Fruit fly (Drosophila melanogaster) whole organism, embryonic: ENCODE data around the gene CG1847.

Experiments used
- Antp ChIP-seq: fragments of 200-800 bp; sonication (Bioruptor generic); optimal IDR thresholded peaks from 3 replicates; lab custom pipeline; 2016; ENCODE audit warnings: missing biosample characterization, missing genetic modification characterization
- B-H2 ChIP-seq: fragments of 200-800 bp; sonication (Bioruptor generic); optimal IDR thresholded peaks from 2 replicates; lab custom pipeline; 2018; ENCODE audit warnings: missing biosample characterization, mild to moderate bottlenecking, missing genetic modification characterization
- CG10147 ChIP-seq: fragments of 200-800 bp; sonication (Bioruptor generic); optimal IDR thresholded peaks from 2 replicates; lab custom pipeline; 2019; ENCODE audit warnings: missing biosample characterization, mild to moderate bottlenecking, missing genetic modification characterization, moderate library complexity
- CG10565 ChIP-seq: fragments of 200-800 bp; sonication (Bioruptor generic); optimal IDR thresholded peaks from 3 replicates; lab custom pipeline; 2016; ENCODE audit warnings: missing biosample characterization, mild to moderate bottlenecking, missing genetic modification characterization
- CG11398 ChIP-seq: fragments of 200-800 bp; sonication (Bioruptor generic); optimal IDR thresholded peaks from 2 replicates; lab custom pipeline; 2016; ENCODE audit warnings: missing biosample characterization, missing genetic modification characterization
- CG12769 ChIP-seq: fragments of 200-800 bp; sonication (Bioruptor generic); optimal IDR thresholded peaks from 2 replicates; lab custom pipeline; 2019; ENCODE audit warnings: missing biosample characterization, mild to moderate bottlenecking, missing genetic modification characterization, moderate library complexity
- CG13424 ChIP-seq: fragments of 200-800 bp; sonication (Bioruptor generic); optimal IDR thresholded peaks from 2 replicates; lab custom pipeline; 2019; ENCODE audit warnings: missing biosample characterization, mild to moderate bottlenecking, missing genetic modification characterization, moderate library complexity
- CG13775 ChIP-seq: fragments of 200-800 bp; sonication (Bioruptor generic); optimal IDR thresholded peaks from 3 replicates; lab custom pipeline; 2017; ENCODE audit warnings: missing biosample characterization, mild to moderate bottlenecking, missing genetic modification characterization
- CG14965 ChIP-seq: fragments of 200-800 bp; sonication (Bioruptor generic); optimal IDR thresholded peaks from 2 replicates; lab custom pipeline; 2016; ENCODE audit warnings: missing biosample characterization, missing genetic modification characterization, borderline replicate concordance
- CG15073 ChIP-seq: fragments of 200-800 bp; sonication (Bioruptor generic); optimal IDR thresholded peaks from 2 replicates; lab custom pipeline; 2016; ENCODE audit warnings: missing biosample characterization, missing genetic modification characterization
- CG1529 ChIP-seq: fragments of 200-800 bp; sonication (Bioruptor generic); optimal IDR thresholded peaks from 3 replicates; lab custom pipeline; 2018; ENCODE audit warnings: missing biosample characterization, missing genetic modification characterization
- CG17802 ChIP-seq: fragments of 200-800 bp; sonication (Bioruptor generic); optimal IDR thresholded peaks from 2 replicates; lab custom pipeline; 2018; ENCODE audit warnings: missing biosample characterization, mild to moderate bottlenecking, missing genetic modification characterization, moderate library complexity
- CG17912 ChIP-seq: fragments of 200-800 bp; sonication (Bioruptor generic); optimal IDR thresholded peaks from 2 replicates; lab custom pipeline; 2018; ENCODE audit warnings: missing biosample characterization, mild to moderate bottlenecking, missing genetic modification characterization
- CG18262 ChIP-seq: fragments of 200-800 bp; optimal IDR thresholded peaks from 3 replicates; lab custom pipeline; 2019; ENCODE audit warnings: missing biosample characterization, mild to moderate bottlenecking, missing genetic modification characterization, moderate library complexity
- CG2875 ChIP-seq: fragments of 200-800 bp; sonication (Bioruptor generic); optimal IDR thresholded peaks from 2 replicates; lab custom pipeline; 2017; ENCODE audit warnings: missing biosample characterization, mild to moderate bottlenecking, missing genetic modification characterization, missing genetic modification reagents
- CG31365 ChIP-seq: fragments of 200-800 bp; sonication (Bioruptor generic); optimal IDR thresholded peaks from 2 replicates; lab custom pipeline; 2018; ENCODE audit warnings: missing biosample characterization, mild to moderate bottlenecking, missing genetic modification characterization
- CG4404 ChIP-seq: fragments of 200-800 bp; sonication (Bioruptor generic); IDR thresholded peaks from 2 replicates; pipeline ENCODE4 v1.3.6; 2022; ENCODE audit warnings: missing biosample characterization, missing genetic modification characterization
- CG5953 ChIP-seq: fragments of 200-800 bp; sonication (Bioruptor generic); IDR thresholded peaks from 2 replicates; pipeline ENCODE4 v1.3.6; 2022; ENCODE audit warnings: missing biosample characterization, missing genetic modification characterization
- CG6689 ChIP-seq: fragments of 200-800 bp; sonication (Bioruptor generic); IDR thresholded peaks from 2 replicates; pipeline ENCODE4 v1.3.6; 2022; ENCODE audit warnings: missing biosample characterization, missing genetic modification characterization
- CG7839 ChIP-seq: fragments of 200-800 bp; sonication (Bioruptor generic); optimal IDR thresholded peaks from 3 replicates; lab custom pipeline; 2018; ENCODE audit warnings: missing biosample characterization, mild to moderate bottlenecking, missing genetic modification characterization, moderate library complexity
- CG8089 ChIP-seq: fragments of 200-800 bp; sonication (Bioruptor generic); optimal IDR thresholded peaks from 3 replicates; lab custom pipeline; 2016; ENCODE audit warnings: missing biosample characterization, missing genetic modification characterization
- CG8281 ChIP-seq: fragments of 200-800 bp; sonication (Bioruptor generic); optimal IDR thresholded peaks from 2 replicates; lab custom pipeline; 2018; ENCODE audit warnings: missing biosample characterization, mild to moderate bottlenecking, missing genetic modification characterization, moderate library complexity
- CG8290 ChIP-seq, 3 experiments: fragments of 200-800 bp; sonication (Bioruptor generic); optimal IDR thresholded peaks; 2 replicates each; lab custom pipeline; 2016 to 2019; ENCODE audit warnings: missing biosample characterization in 3 of 3, missing genetic modification characterization in 3 of 3, mild to moderate bottlenecking in 2 of 3, moderate library complexity in 1 of 3
- CG9727 ChIP-seq: fragments of 200-800 bp; sonication (Bioruptor generic); optimal IDR thresholded peaks from 3 replicates; lab custom pipeline; 2017; ENCODE audit warnings: missing biosample characterization, mild to moderate bottlenecking, missing genetic modification characterization
- CrebB ChIP-seq: fragments of 200-800 bp; sonication (Bioruptor generic); optimal IDR thresholded peaks from 3 replicates; lab custom pipeline; 2018; ENCODE audit warnings: missing biosample characterization, mild to moderate bottlenecking, missing genetic modification characterization
- Doc2 ChIP-seq: fragments of 200-800 bp; sonication (Bioruptor generic); IDR thresholded peaks from 2 replicates; pipeline ENCODE4 v1.3.6; 2022; ENCODE audit warnings: missing biosample characterization, missing genetic modification characterization
- Drgx ChIP-seq: fragments of 200-800 bp; sonication (Bioruptor generic); IDR thresholded peaks from 2 replicates; pipeline ENCODE4 v1.3.6; 2022; ENCODE audit warnings: missing biosample characterization, missing genetic modification characterization
- H2.0 ChIP-seq: fragments of 200-800 bp; sonication (Bioruptor generic); IDR thresholded peaks from 2 replicates; pipeline ENCODE4 v1.3.6; 2022; ENCODE audit warnings: missing biosample characterization, missing genetic modification characterization
- Jarid2 ChIP-seq: fragments of 200-800 bp; sonication (Bioruptor generic); optimal IDR thresholded peaks from 3 replicates; lab custom pipeline; 2017; ENCODE audit warnings: mild to moderate bottlenecking, missing biosample characterization, missing genetic modification reagents, missing genetic modification characterization
- Mes4 ChIP-seq: fragments of 200-800 bp; sonication (Bioruptor generic); optimal IDR thresholded peaks from 2 replicates; lab custom pipeline; 2016; ENCODE audit warnings: missing biosample characterization, missing genetic modification characterization
- bigmax ChIP-seq: fragments of 200-800 bp; sonication (Bioruptor generic); optimal IDR thresholded peaks from 2 replicates; lab custom pipeline; 2018; ENCODE audit warnings: missing biosample characterization, mild to moderate bottlenecking, missing genetic modification characterization
- cad ChIP-seq: fragments of >200 bp; optimal IDR thresholded peaks from 2 replicates; lab custom pipeline; 2017; ENCODE audit warnings: missing biosample characterization, missing genetic modification characterization
- chinmo ChIP-seq: fragments of 200-800 bp; sonication (Bioruptor generic); IDR thresholded peaks from 4 replicates; pipeline ENCODE4 v1.3.6; 2022; ENCODE audit warnings: missing biosample characterization, missing genetic modification characterization; ENCODE audit not compliant: partially characterized antibody
- ci ChIP-seq: fragments of 200-800 bp; sonication (Bioruptor generic); IDR thresholded peaks from 3 replicates; pipeline ENCODE4 v1.3.6; 2022; ENCODE audit warnings: missing biosample characterization, missing genetic modification characterization
- da ChIP-seq: fragments of 200-800 bp; sonication (Bioruptor generic); optimal IDR thresholded peaks from 2 replicates; lab custom pipeline; 2016; ENCODE audit warnings: missing biosample characterization, missing genetic modification characterization
- danr ChIP-seq: fragments of 200-800 bp; sonication (Bioruptor generic); IDR thresholded peaks from 2 replicates; pipeline ENCODE4 v1.3.6; 2022; ENCODE audit warnings: missing biosample characterization, missing genetic modification characterization
- dmrt11E ChIP-seq: fragments of 200-800 bp; sonication (Bioruptor generic); optimal IDR thresholded peaks from 3 replicates; lab custom pipeline; 2018; ENCODE audit warnings: missing biosample characterization, mild to moderate bottlenecking, missing genetic modification characterization, moderate library complexity
- gcm2 ChIP-seq: fragments of 200-800 bp; sonication (Bioruptor generic); optimal IDR thresholded peaks from 2 replicates; lab custom pipeline; 2016; ENCODE audit warnings: missing biosample characterization, missing genetic modification characterization
- gro ChIP-seq: fragments of 200-800 bp; sonication (Bioruptor generic); optimal IDR thresholded peaks from 2 replicates; lab custom pipeline; 2016; ENCODE audit warnings: missing biosample characterization, missing genetic modification characterization
- ind ChIP-seq: fragments of 200-800 bp; sonication (Bioruptor generic); optimal IDR thresholded peaks from 3 replicates; lab custom pipeline; 2016; ENCODE audit warnings: missing biosample characterization, missing genetic modification characterization
- inv ChIP-seq: fragments of 200-800 bp; sonication (Bioruptor generic); IDR thresholded peaks from 2 replicates; pipeline ENCODE4 v1.3.6; 2022; ENCODE audit warnings: missing biosample characterization, missing genetic modification characterization; ENCODE audit not compliant: partially characterized antibody
- kay ChIP-seq: fragments of 200-800 bp; sonication (Bioruptor generic); optimal IDR thresholded peaks from 2 replicates; lab custom pipeline; 2016; ENCODE audit warnings: missing biosample characterization, missing genetic modification characterization
- mirr ChIP-seq: fragments of 200-800 bp; sonication (Bioruptor generic); optimal IDR thresholded peaks from 3 replicates; lab custom pipeline; 2018; ENCODE audit warnings: missing biosample characterization, mild to moderate bottlenecking, missing genetic modification characterization
- phol ChIP-seq: fragments of 200-800 bp; sonication (Bioruptor generic); optimal IDR thresholded peaks from 3 replicates; lab custom pipeline; 2018; ENCODE audit warnings: missing biosample characterization, mild to moderate bottlenecking, missing genetic modification characterization, moderate library complexity
- rib ChIP-seq: fragments of 200-800 bp; sonication (Bioruptor generic); IDR thresholded peaks from 2 replicates; pipeline ENCODE4 v1.3.6; 2022; ENCODE audit warnings: missing biosample characterization, missing genetic modification characterization
- sd ChIP-seq: fragments of 200-800 bp; sonication (Bioruptor generic); optimal IDR thresholded peaks from 3 replicates; lab custom pipeline; 2018; ENCODE audit warnings: missing biosample characterization, mild to moderate bottlenecking, missing genetic modification characterization, moderate library complexity
- sob ChIP-seq: fragments of 200-800 bp; sonication (Bioruptor generic); IDR thresholded peaks from 2 replicates; pipeline ENCODE4 v1.3.6; 2022; ENCODE audit warnings: missing biosample characterization, missing genetic modification characterization
- sug ChIP-seq: fragments of 200-800 bp; optimal IDR thresholded peaks from 2 replicates; lab custom pipeline; 2019; ENCODE audit warnings: missing biosample characterization, mild to moderate bottlenecking, missing genetic modification characterization, moderate library complexity
- tna ChIP-seq: fragments of 200-800 bp; sonication (Bioruptor generic); IDR thresholded peaks from 2 replicates; pipeline ENCODE4 v1.3.6; 2022; ENCODE audit warnings: missing biosample characterization, missing genetic modification characterization; ENCODE audit not compliant: partially characterized antibody
- wdn ChIP-seq: fragments of 200-800 bp; sonication (Bioruptor generic); IDR thresholded peaks from 2 replicates; pipeline ENCODE4 v1.3.6; 2022; ENCODE audit warnings: missing biosample characterization, missing genetic modification characterization
- yki ChIP-seq: fragments of >200 bp; optimal IDR thresholded peaks from 3 replicates; lab custom pipeline; 2018

The CG1847 gene

dm6 chrX:11886976-11887375, 18.0 kb downstream of the CG1847 start, which contains the start of the genes CG10353 and SelG (continued):
- TF ChIP-seq Jarid2 (GFP tag; lab: Kevin White, UChicago), result peak; percentile 14
- TF ChIP-seq CG17802 (tag; lab: Kevin White, UChicago), result no peak
- TF ChIP-seq sd (tag; lab: Kevin White, UChicago), result peak; percentile 58
- no peak for TF ChIP-seq CG9727 (GFP tag; lab: Kevin White, UChicago)
- no peak for TF ChIP-seq CG13775 (GFP tag; lab: Kevin White, UChicago)
- no peak for TF ChIP-seq CG5953 (GFP tag; lab: Robert Waterston, UW)
- peak; percentile 54 for TF ChIP-seq CG12769
- 0 out of 2 replicates have a peak, but pooled peaks have one; percentile 29 for TF ChIP-seq wdn (GFP tag; lab: Robert Waterston, UW)
- no peak for TF ChIP-seq yki
- TF ChIP-seq kay (GFP tag; lab: Kevin White, UChicago), result no peak
- TF ChIP-seq CG10147 (GFP tag; lab: Kevin White, UChicago), result no peak
- TF ChIP-seq CG7839 (tag; lab: Kevin White, UChicago), result peak; percentile 17
- TF ChIP-seq bigmax (GFP tag; lab: Kevin White, UChicago), result peak; percentile 34
- peak; percentile 66 for TF ChIP-seq Antp (GFP tag; lab: Kevin White, UChicago)
- TF ChIP-seq mirr (GFP tag; lab: Kevin White, UChicago), result peak; percentile 59
- no peak for TF ChIP-seq CG8281 (tag; lab: Kevin White, UChicago)
- TF ChIP-seq gcm2, result no peak
- peak; percentile 31 for TF ChIP-seq sug (tag; lab: Kevin White, UChicago)
- TF ChIP-seq cad (GFP tag; lab: Kevin White, UChicago), result no peak
- TF ChIP-seq ci, result peak; percentile 56; the same call in 2 of the 3 replicates
- peak; percentile 23; the same call in 1 of the 2 replicates for TF ChIP-seq H2.0
- no peak for TF ChIP-seq CG15073
- TF ChIP-seq Doc2 (GFP tag; lab: Robert Waterston, UW), result no peak
- no peak for TF ChIP-seq CG2875 (GFP tag; lab: Kevin White, UChicago)
- no peak for TF ChIP-seq CG8089 (GFP tag; lab: Kevin White, UChicago)
- no peak for TF ChIP-seq CG1529 (GFP tag; lab: Kevin White, UChicago)
- peak; percentile 13 for TF ChIP-seq CG13424 (tag; lab: Kevin White, UChicago)
- TF ChIP-seq Mes4 (GFP tag; lab: Kevin White, UChicago), result peak; percentile 10
- TF ChIP-seq rib (GFP tag; lab: Robert Waterston, UW), result no peak
- peak; percentile 21 for TF ChIP-seq CrebB
- TF ChIP-seq CG11398, result peak; percentile 5
- no peak for TF ChIP-seq CG6689 (GFP tag; lab: Robert Waterston, UW)
- no peak for TF ChIP-seq CG31365
- TF ChIP-seq chinmo, result peak; percentile 74; the same call in 2 of the 4 replicates
- peak; percentile 53 for TF ChIP-seq sob (GFP tag; lab: Robert Waterston, UW)
- TF ChIP-seq tna (GFP tag; lab: Robert Waterston, UW), result peak; percentile 65
- TF ChIP-seq dmrt11E (tag; lab: Kevin White, UChicago), result peak; percentile 17
- TF ChIP-seq CG18262, result peak; percentile 18
- peak; percentile 50 for TF ChIP-seq gro (GFP tag; lab: Kevin White, UChicago)
- no peak for TF ChIP-seq CG10565 (GFP tag; lab: Kevin White, UChicago)
- no peak for TF ChIP-seq danr (GFP tag; lab: Robert Waterston, UW)
- peak; percentile 48 for TF ChIP-seq CG8290 (GFP tag; optimal IDR thresholded peaks at IDR 0.05; lab: Kevin White, UChicago)
- TF ChIP-seq CG8290 (tag; optimal IDR thresholded peaks at IDR 0.05; lab: Kevin White, UChicago), result peak in 1 of 2 experiments; percentile 85
- TF ChIP-seq phol (tag; lab: Kevin White, UChicago), result peak; percentile 27
- peak; percentile 34 for TF ChIP-seq ind (GFP tag; lab: Kevin White, UChicago)
- TF ChIP-seq inv, result peak; percentile 75
- no peak for TF ChIP-seq CG14965 (GFP tag; lab: Kevin White, UChicago)
- no peak for TF ChIP-seq Drgx (GFP tag; lab: Robert Waterston, UW)
- TF ChIP-seq da (GFP tag; lab: Kevin White, UChicago), result no peak
- no peak for TF ChIP-seq CG17912 (GFP tag; lab: Kevin White, UChicago)
- no peak for TF ChIP-seq CG4404 (GFP tag; lab: Robert Waterston, UW)
- peak; percentile 87 for TF ChIP-seq B-H2 (GFP tag; lab: Kevin White, UChicago)
